Worm (Caenorhabditis elegans) whole organism, L2 larva: ENCODE measurements around the gene skr-7.
A peak's percentile ranks its signal among the peaks of the same experiment; 100 is the strongest.

ENCODE experiments used
- C34F6.9 ChIP-seq: fragments of 150-350 bp; optimal IDR thresholded peaks from 2 replicates; lab custom pipeline; 2014; ENCODE audit warnings: missing biosample characterization, missing genetic modification characterization
- F13H6.1 ChIP-seq: sonication (generic microtip); optimal IDR thresholded peaks from 2 replicates; lab custom pipeline; 2016; ENCODE audit warnings: missing genetic modification characterization, missing compliant biosample characterization
- R02D3.7 ChIP-seq: fragments of 150-350 bp; optimal IDR thresholded peaks from 2 replicates; lab custom pipeline; 2014; ENCODE audit warnings: missing biosample characterization, missing genetic modification characterization
- Y55F3AM.14 ChIP-seq: fragments of 200-800 bp; sonication (Bioruptor generic); optimal IDR thresholded peaks from 2 replicates; lab custom pipeline; 2018; ENCODE audit warnings: mild to moderate bottlenecking, missing genetic modification characterization, missing compliant biosample characterization
- ZK546.5 ChIP-seq: sonication (generic microtip); optimal IDR thresholded peaks from 2 replicates; lab custom pipeline; 2017; ENCODE audit warnings: missing biosample characterization, missing genetic modification characterization
- alr-1 ChIP-seq: fragments of 150-350 bp; optimal IDR thresholded peaks from 2 replicates; lab custom pipeline; 2014; ENCODE audit warnings: missing biosample characterization, missing genetic modification characterization
- aly-2 ChIP-seq: fragments of 150-350 bp; optimal IDR thresholded peaks from 2 replicates; lab custom pipeline; 2014; ENCODE audit warnings: missing biosample characterization, missing genetic modification characterization
- ama-1 ChIP-seq: fragments of 150-350 bp; optimal IDR thresholded peaks from 2 replicates; lab custom pipeline; 2018; ENCODE audit warnings: inconsistent platforms
- blmp-1 ChIP-seq: sonication (generic microtip); optimal IDR thresholded peaks from 2 replicates; lab custom pipeline; 2017; ENCODE audit warnings: missing genetic modification characterization, mild to moderate bottlenecking, missing compliant biosample characterization, antibody characterized with exemption, moderate library complexity; ENCODE audit not compliant: insufficient read depth
- ceh-16 ChIP-seq: fragments of 150-350 bp; optimal IDR thresholded peaks from 2 replicates; lab custom pipeline; 2014; ENCODE audit warnings: missing biosample characterization, missing genetic modification characterization
- ceh-82 ChIP-seq: fragments of 150-350 bp; optimal IDR thresholded peaks from 2 replicates; lab custom pipeline; 2014; ENCODE audit warnings: missing biosample characterization, missing genetic modification characterization
- crh-2 ChIP-seq: sonication (generic microtip); optimal IDR thresholded peaks from 2 replicates; lab custom pipeline; 2017; ENCODE audit warnings: missing biosample characterization, missing genetic modification characterization
- dmd-4 ChIP-seq: sonication (generic microtip); optimal IDR thresholded peaks from 2 replicates; lab custom pipeline; 2017; ENCODE audit warnings: missing biosample characterization, missing genetic modification characterization
- egl-27 ChIP-seq: sonication (generic microtip); optimal IDR thresholded peaks from 3 replicates; lab custom pipeline; 2017; ENCODE audit warnings: missing biosample characterization, missing genetic modification reagents, missing genetic modification characterization
- elt-1 ChIP-seq: fragments of 150-350 bp; optimal IDR thresholded peaks from 2 replicates; lab custom pipeline; 2014; ENCODE audit warnings: missing biosample characterization, missing genetic modification characterization
- elt-3 ChIP-seq: sonication (generic microtip); optimal IDR thresholded peaks from 2 replicates; lab custom pipeline; 2017; ENCODE audit warnings: missing biosample characterization, missing genetic modification characterization
- fos-1 ChIP-seq: fragments of 150-350 bp; optimal IDR thresholded peaks from 2 replicates; lab custom pipeline; 2014; ENCODE audit warnings: missing biosample characterization, missing genetic modification characterization
- gmeb-1 ChIP-seq: fragments of 150-350 bp; optimal IDR thresholded peaks from 2 replicates; lab custom pipeline; 2014; ENCODE audit warnings: missing biosample characterization, missing genetic modification characterization
- lin-11 ChIP-seq: fragments of 150-350 bp; sonication (generic microtip); optimal IDR thresholded peaks from 2 replicates; lab custom pipeline; 2014; ENCODE audit warnings: missing biosample characterization, missing genetic modification characterization, inconsistent platforms, mixed read lengths
- lin-13 ChIP-seq: fragments of 150-350 bp; optimal IDR thresholded peaks from 2 replicates; lab custom pipeline; 2014; ENCODE audit warnings: missing biosample characterization, missing genetic modification reagents, missing genetic modification characterization
- lin-39 ChIP-seq: fragments of 150-350 bp; optimal IDR thresholded peaks from 2 replicates; lab custom pipeline; 2014; ENCODE audit warnings: missing biosample characterization, missing genetic modification reagents, missing genetic modification characterization
- lsy-2 ChIP-seq, 2 experiments: fragments of 150-350 bp in 1 of 2; sonication (generic microtip) in 1 of 2; optimal IDR thresholded peaks; 2 replicates each; lab custom pipeline; 2014 to 2017; ENCODE audit warnings: missing biosample characterization in 2 of 2, missing genetic modification characterization in 2 of 2
- mab-5 ChIP-seq: fragments of 150-350 bp; optimal IDR thresholded peaks from 2 replicates; lab custom pipeline; 2014; ENCODE audit warnings: missing biosample characterization, missing genetic modification characterization
- mbf-1 ChIP-seq: sonication (generic microtip); optimal IDR thresholded peaks from 2 replicates; lab custom pipeline; 2017; ENCODE audit warnings: missing biosample characterization, missing genetic modification characterization
- mdl-1 ChIP-seq, 2 experiments: fragments of 150-350 bp in 1 of 2; sonication (generic microtip) in 1 of 2; optimal IDR thresholded peaks; 2 replicates each; lab custom pipeline; 2017; ENCODE audit warnings: missing biosample characterization in 2 of 2, missing genetic modification characterization in 2 of 2
- nhr-10 ChIP-seq: sonication (generic microtip); optimal IDR thresholded peaks from 2 replicates; lab custom pipeline; 2017; ENCODE audit warnings: missing biosample characterization, missing genetic modification characterization
- nhr-11 ChIP-seq: fragments of 150-350 bp; optimal IDR thresholded peaks from 2 replicates; lab custom pipeline; 2014; ENCODE audit warnings: missing biosample characterization, missing genetic modification characterization
- nhr-12 ChIP-seq: fragments of 150-350 bp; optimal IDR thresholded peaks from 2 replicates; lab custom pipeline; 2014; ENCODE audit warnings: missing biosample characterization, missing genetic modification characterization
- nhr-129 ChIP-seq: fragments of 150-350 bp; optimal IDR thresholded peaks from 2 replicates; lab custom pipeline; 2014; ENCODE audit warnings: missing biosample characterization, missing genetic modification characterization
- nhr-21 ChIP-seq: fragments of 150-350 bp; optimal IDR thresholded peaks from 2 replicates; lab custom pipeline; 2014; ENCODE audit warnings: missing biosample characterization, missing genetic modification characterization
- nhr-23 ChIP-seq: fragments of 150-350 bp; optimal IDR thresholded peaks from 2 replicates; lab custom pipeline; 2014; ENCODE audit warnings: missing biosample characterization, missing genetic modification reagents, missing genetic modification characterization
- nhr-237 ChIP-seq: fragments of 150-350 bp; optimal IDR thresholded peaks from 2 replicates; lab custom pipeline; 2014; ENCODE audit warnings: missing biosample characterization, missing genetic modification characterization
- nhr-25 ChIP-seq: fragments of 150-350 bp; sonication (generic microtip); optimal IDR thresholded peaks from 3 replicates; lab custom pipeline; 2014; ENCODE audit warnings: missing biosample characterization, missing genetic modification characterization
- nhr-6 ChIP-seq: fragments of 150-350 bp; optimal IDR thresholded peaks from 2 replicates; lab custom pipeline; 2014; ENCODE audit warnings: missing biosample characterization, missing genetic modification characterization
- nhr-77 ChIP-seq: fragments of 150-350 bp; optimal IDR thresholded peaks from 2 replicates; lab custom pipeline; 2014; ENCODE audit warnings: missing biosample characterization, missing genetic modification characterization
- peb-1 ChIP-seq: fragments of 150-350 bp; optimal IDR thresholded peaks from 2 replicates; lab custom pipeline; 2014; ENCODE audit warnings: missing biosample characterization, missing genetic modification characterization
- sem-4 ChIP-seq: fragments of 150-350 bp; optimal IDR thresholded peaks from 2 replicates; lab custom pipeline; 2014; ENCODE audit warnings: missing biosample characterization, missing genetic modification reagents, missing genetic modification characterization
- skn-1 ChIP-seq: sonication (generic microtip); optimal IDR thresholded peaks from 2 replicates; lab custom pipeline; 2017; ENCODE audit warnings: missing biosample characterization, missing genetic modification characterization
- sma-3 ChIP-seq: sonication (generic microtip); optimal IDR thresholded peaks from 2 replicates; lab custom pipeline; 2016; ENCODE audit warnings: missing genetic modification reagents, missing genetic modification characterization, missing compliant biosample characterization
- sma-9 ChIP-seq, 2 experiments: fragments of 150-350 bp in 1 of 2; sonication (generic microtip) in 1 of 2; optimal IDR thresholded peaks; 2 replicates each; lab custom pipeline; 2014 to 2016; ENCODE audit warnings: missing genetic modification characterization in 2 of 2, mild to moderate bottlenecking in 1 of 2, missing biosample characterization in 1 of 2, missing compliant biosample characterization in 1 of 2, missing genetic modification reagents in 1 of 2, moderate library complexity in 1 of 2
- snpc-4 ChIP-seq: fragments of 150-350 bp; optimal IDR thresholded peaks from 2 replicates; lab custom pipeline; 2014; ENCODE audit warnings: missing biosample characterization, missing genetic modification characterization
- unc-39 ChIP-seq: fragments of 150-350 bp; optimal IDR thresholded peaks from 2 replicates; lab custom pipeline; 2014; ENCODE audit warnings: missing biosample characterization, missing genetic modification characterization
- unc-55 ChIP-seq: fragments of 150-350 bp; sonication (generic microtip); optimal IDR thresholded peaks from 3 replicates; lab custom pipeline; 2014; ENCODE audit warnings: missing biosample characterization, missing genetic modification reagents, missing genetic modification characterization
- unc-62 ChIP-seq: fragments of 150-350 bp; optimal IDR thresholded peaks from 2 replicates; lab custom pipeline; 2014; ENCODE audit warnings: missing biosample characterization, missing genetic modification reagents, missing genetic modification characterization
- zag-1 ChIP-seq: fragments of 150-350 bp; optimal IDR thresholded peaks from 2 replicates; lab custom pipeline; 2014; ENCODE audit warnings: missing biosample characterization, missing genetic modification characterization
- ztf-1 ChIP-seq: fragments of 200-800 bp; sonication (Bioruptor generic); conservative IDR thresholded peaks from 2 replicates; pipeline ENCODE4 v1.3.6; 2022; ENCODE audit warnings: missing genetic modification characterization, missing compliant biosample characterization
- ztf-11 ChIP-seq: sonication (generic microtip); optimal IDR thresholded peaks from 2 replicates; lab custom pipeline; 2017; ENCODE audit warnings: missing biosample characterization, missing genetic modification characterization
- ztf-4 ChIP-seq: fragments of 150-350 bp; optimal IDR thresholded peaks from 2 replicates; lab custom pipeline; 2014; ENCODE audit warnings: missing biosample characterization, missing genetic modification characterization

skr-7 gene

ce11 chrV:4450523-4451089, 28.4 kb downstream of the skr-7 start, which contains the start of gene rft-2:
rft-2 (minus strand) TSS chrV:4450563.
- TF ChIP-seq elt-1 (tag; lab: Kevin White, UChicago): no peak
- TF ChIP-seq egl-27: no peak
- TF ChIP-seq ztf-1: no peak
- peak; percentile 49 to 81 for TF ChIP-seq lsy-2 (tag; optimal IDR thresholded peaks at IDR 0.05; lab: Kevin White, UChicago)
- TF ChIP-seq aly-2: no peak
- peak; percentile 55 for TF ChIP-seq crh-2 (tag; lab: Kevin White, UChicago)
- TF ChIP-seq ztf-11: no peak
- TF ChIP-seq nhr-237 (tag; lab: Kevin White, UChicago): no peak
- no peak for TF ChIP-seq nhr-21 (tag; lab: Kevin White, UChicago)
- no peak for TF ChIP-seq skn-1 (tag; lab: Kevin White, UChicago)
- peak; percentile 62 for TF ChIP-seq lin-13 (GFP tag; lab: Kevin White, UChicago)
- TF ChIP-seq nhr-12: no peak
- TF ChIP-seq dmd-4 (tag; lab: Kevin White, UChicago): no peak
- no peak for TF ChIP-seq nhr-6
- TF ChIP-seq mdl-1 (tag; optimal IDR thresholded peaks at IDR 0.05; lab: Kevin White, UChicago): no peak
- TF ChIP-seq nhr-77: no peak
- TF ChIP-seq ceh-16: no peak
- no peak for TF ChIP-seq ztf-4 (tag; lab: Kevin White, UChicago)
- TF ChIP-seq nhr-11 (tag; lab: Kevin White, UChicago): no peak
- TF ChIP-seq nhr-23 (tag; lab: Kevin White, UChicago): no peak
- TF ChIP-seq snpc-4 (tag; lab: Kevin White, UChicago): no peak
- no peak for TF ChIP-seq blmp-1 (tag; lab: Kevin White, UChicago)
- TF ChIP-seq C34F6.9: peak; percentile 52
- no peak for TF ChIP-seq peb-1 (tag; lab: Kevin White, UChicago)
- TF ChIP-seq mbf-1 (tag; lab: Kevin White, UChicago): no peak
- peak; percentile 46 for TF ChIP-seq sem-4 (tag; lab: Kevin White, UChicago)
- no peak for TF ChIP-seq lin-39 (tag; lab: Kevin White, UChicago)
- TF ChIP-seq F13H6.1 (tag; lab: Kevin White, UChicago): no peak
- no peak for TF ChIP-seq zag-1
- no peak for TF ChIP-seq unc-62 (GFP tag; lab: Kevin White, UChicago)
- peak; percentile 32 for TF ChIP-seq Y55F3AM.14
- TF ChIP-seq nhr-129: no peak
- no peak for TF ChIP-seq lin-11
- no peak for TF ChIP-seq alr-1 (tag; lab: Kevin White, UChicago)
- TF ChIP-seq ceh-82 (tag; lab: Kevin White, UChicago): no peak
- no peak for TF ChIP-seq unc-39 (tag; lab: Kevin White, UChicago)
- peak; percentile 80 for TF ChIP-seq unc-55 (GFP tag; lab: Kevin White, UChicago)
- no peak for TF ChIP-seq ZK546.5 (tag; lab: Kevin White, UChicago)
- peak; percentile 53 for TF ChIP-seq fos-1 (tag; lab: Kevin White, UChicago)
- TF ChIP-seq nhr-25: peak; percentile 31
- no peak for TF ChIP-seq elt-3 (tag; lab: Kevin White, UChicago)
- peak; percentile 96 for TF ChIP-seq gmeb-1 (tag; lab: Kevin White, UChicago)
- no peak for TF ChIP-seq ama-1
- TF ChIP-seq nhr-10: no peak
- peak; percentile 11 for TF ChIP-seq mab-5
- TF ChIP-seq R02D3.7 (tag; lab: Kevin White, UChicago): no peak
- TF ChIP-seq sma-9 (GFP tag; optimal IDR thresholded peaks at IDR 0.05; lab: Kevin White, UChicago): no peak
- TF ChIP-seq sma-9 (tag; optimal IDR thresholded peaks at IDR 0.05; lab: Kevin White, UChicago): no peak
- TF ChIP-seq sma-3 (GFP tag; lab: Kevin White, UChicago): peak; percentile 13
